Worm (Caenorhabditis elegans): Measurements from ENCODE around the gene ZK742.7.

ZK742.7 gene

DNA sequence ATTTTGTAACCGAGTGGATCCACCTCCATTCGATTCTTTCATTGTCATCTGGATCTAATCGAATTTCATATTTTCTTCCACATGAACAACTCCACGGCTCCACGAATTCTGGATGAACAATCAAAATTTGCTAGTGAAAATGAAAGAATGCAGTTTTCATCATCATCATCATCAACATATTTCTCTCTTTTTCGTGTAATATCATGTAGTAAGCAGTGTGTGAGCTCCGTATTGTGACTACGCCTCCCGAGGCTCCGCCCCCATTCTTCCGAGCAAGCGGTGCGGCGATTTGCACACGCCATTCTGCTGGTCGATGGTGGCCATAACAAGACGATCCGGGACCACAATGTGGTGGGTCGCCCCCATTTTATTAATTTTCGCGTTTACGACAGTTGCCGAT is at the start of gene ZK742.7:
TSS of gene ZK742.7 (plus strand) at position 301 of the 400 bp plus-strand sequence.
- TF ChIP-seq elt-3 (tag; optimal IDR thresholded peaks at IDR 0.05) (no peak), lin-32 (GFP tag; optimal IDR thresholded peaks at IDR 0.05) (no peak), blmp-1 (tag; optimal IDR thresholded peaks at IDR 0.05) (no peak), lin-13 (tag; optimal IDR thresholded peaks at IDR 0.05) (no peak), mls-2 (tag; optimal IDR thresholded peaks at IDR 0.05) (no peak), nhr-12 (tag; optimal IDR thresholded peaks at IDR 0.05) (no peak), mep-1 (tag; optimal IDR thresholded peaks at IDR 0.05) (no peak), ztf-11 (tag; optimal IDR thresholded peaks at IDR 0.05) (no peak), bed-3 (GFP tag; optimal IDR thresholded peaks at IDR 0.05) (no peak), M03D4.4 (tag; optimal IDR thresholded peaks at IDR 0.05) (no peak), drap-1 (GFP tag; optimal IDR thresholded peaks at IDR 0.05) (no peak), cnd-1 (tag; optimal IDR thresholded peaks at IDR 0.05) (no peak), ceh-39 (tag; optimal IDR thresholded peaks at IDR 0.05) (no peak), unc-120 (tag; optimal IDR thresholded peaks at IDR 0.05; ENCODE audit: poor library complexity, severe bottlenecking) (no peak), hlh-1 (tag; optimal IDR thresholded peaks at IDR 0.05) (no peak), unc-39 (tag; optimal IDR thresholded peaks at IDR 0.05) (no peak), nhr-28 (tag; optimal IDR thresholded peaks at IDR 0.05) (no peak), nhr-2 (tag; optimal IDR thresholded peaks at IDR 0.05) (no peak), flh-1 (GFP tag; optimal IDR thresholded peaks at IDR 0.05) (no peak)

DNA sequence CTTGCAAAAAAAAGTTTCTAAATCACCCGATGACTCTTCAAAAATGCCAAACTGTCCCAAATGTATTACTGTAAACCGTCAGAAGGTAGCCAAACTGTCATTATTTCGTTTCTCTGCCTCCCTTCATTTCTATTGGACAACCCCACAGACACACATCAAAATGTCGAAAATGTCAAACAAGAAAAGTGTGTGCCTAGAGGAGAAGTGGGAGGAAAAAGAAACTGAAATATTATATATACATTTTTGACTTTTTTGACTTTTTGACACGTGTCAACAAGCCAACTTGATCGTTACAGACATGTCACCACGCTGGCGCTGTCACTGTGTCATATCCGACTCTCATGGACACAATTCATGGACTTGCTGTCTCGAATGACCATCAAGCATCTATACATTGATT is 48.5 kb upstream of the ZK742.7 start:
- no peak for TF ChIP-seq elt-1 (tag; optimal IDR thresholded peaks at IDR 0.05; ENCODE audit: borderline replicate concordance, insufficient read depth)
- no peak for TF ChIP-seq ceh-43 (GFP tag; optimal IDR thresholded peaks at IDR 0.05)
- TF ChIP-seq ztf-11 (tag; optimal IDR thresholded peaks at IDR 0.05) = no peak
- no peak for TF ChIP-seq drap-1 (GFP tag; optimal IDR thresholded peaks at IDR 0.05)
- no peak for TF ChIP-seq pha-4 (tag; optimal IDR thresholded peaks at IDR 0.05)
- no peak for TF ChIP-seq sptf-1 (tag; optimal IDR thresholded peaks at IDR 0.05)
- TF ChIP-seq M03D4.4 (tag; optimal IDR thresholded peaks at IDR 0.05) = no peak
- TF ChIP-seq unc-62 (GFP tag; optimal IDR thresholded peaks at IDR 0.05) = no peak
- TF ChIP-seq blmp-1 (tag; optimal IDR thresholded peaks at IDR 0.05) = no peak
- TF ChIP-seq cnd-1 (tag; optimal IDR thresholded peaks at IDR 0.05) = no peak
- no peak for TF ChIP-seq lsy-2 (tag; optimal IDR thresholded peaks at IDR 0.05)
- TF ChIP-seq nhr-28 (tag; optimal IDR thresholded peaks at IDR 0.05) = no peak
- no peak for TF ChIP-seq nhr-237 (tag; optimal IDR thresholded peaks at IDR 0.05)

DNA sequence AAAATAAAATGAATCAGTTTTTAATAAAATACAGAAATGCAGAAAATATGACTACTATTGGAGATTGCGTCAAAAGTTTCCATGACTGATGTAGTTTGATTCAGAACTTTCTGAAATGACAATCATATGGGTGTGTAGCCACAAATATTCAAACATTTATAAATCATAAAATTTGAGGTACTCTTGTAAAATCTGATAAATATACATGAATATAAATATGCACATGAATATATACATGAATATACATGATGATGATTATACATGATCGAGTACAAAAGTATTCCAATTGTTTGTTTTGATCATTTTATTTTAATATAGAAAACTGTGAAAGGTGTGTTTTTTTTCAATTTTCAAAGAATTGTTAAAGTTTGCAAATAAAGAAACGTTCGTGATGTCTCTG is 43.6 kb upstream of the ZK742.7 start, which contains the start of gene T05B11.4:
TSS of gene T05B11.4 (minus strand) at position 101 of the 400 bp plus-strand sequence.
- no peak for TF ChIP-seq snpc-4 (tag; optimal IDR thresholded peaks at IDR 0.05)

DNA sequence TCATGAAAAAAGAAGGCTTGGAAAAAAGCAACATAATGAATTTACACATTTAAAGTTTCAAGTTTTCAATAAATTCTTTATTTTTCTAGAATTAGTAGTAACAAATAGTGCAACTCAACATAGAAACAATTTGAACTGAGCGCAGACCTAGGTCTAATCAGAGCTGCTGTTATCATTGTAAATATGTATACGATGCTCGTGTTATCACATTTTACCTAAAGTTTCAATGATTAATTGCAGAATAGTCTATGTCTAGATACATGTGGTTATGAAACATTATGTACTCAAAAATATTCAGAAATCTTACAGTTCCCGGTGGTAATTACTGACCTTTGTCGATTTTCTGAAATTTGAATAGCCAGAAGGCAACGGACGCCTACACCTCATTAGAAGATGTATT is 42.2 kb upstream of the ZK742.7 start:
- TF ChIP-seq cnd-1 (tag; optimal IDR thresholded peaks at IDR 0.05) (no peak), ham-2 (GFP tag; optimal IDR thresholded peaks at IDR 0.05) (no peak), bed-3 (GFP tag; optimal IDR thresholded peaks at IDR 0.05) (no peak), ceh-43 (GFP tag; optimal IDR thresholded peaks at IDR 0.05) (no peak)

ce11 chrV:7759270-7759669 is 38.9 kb upstream of the ZK742.7 start:
- TF ChIP-seq unc-62 (GFP tag; optimal IDR thresholded peaks at IDR 0.05) = peak; percentile 70
- no peak for TF ChIP-seq ham-2 (GFP tag; optimal IDR thresholded peaks at IDR 0.05)
- no peak for TF ChIP-seq sptf-1 (tag; optimal IDR thresholded peaks at IDR 0.05)
- TF ChIP-seq nhr-76 (tag; optimal IDR thresholded peaks at IDR 0.05) = no peak
- no peak for TF ChIP-seq nhr-28 (tag; optimal IDR thresholded peaks at IDR 0.05)
- TF ChIP-seq lsy-2 (tag; optimal IDR thresholded peaks at IDR 0.05) = no peak
- TF ChIP-seq ceh-39 (tag; optimal IDR thresholded peaks at IDR 0.05) = no peak
- TF ChIP-seq mep-1 (tag; optimal IDR thresholded peaks at IDR 0.05) = no peak
- TF ChIP-seq pha-4 (tag; optimal IDR thresholded peaks at IDR 0.05) = no peak
- TF ChIP-seq unc-120 (tag; optimal IDR thresholded peaks at IDR 0.05; ENCODE audit: poor library complexity, severe bottlenecking) = peak; percentile 27
- TF ChIP-seq drap-1 (GFP tag; optimal IDR thresholded peaks at IDR 0.05) = no peak
- TF ChIP-seq nhr-237 (tag; optimal IDR thresholded peaks at IDR 0.05) = no peak
- no peak for TF ChIP-seq lin-13 (tag; optimal IDR thresholded peaks at IDR 0.05)
- no peak for TF ChIP-seq lin-32 (GFP tag; optimal IDR thresholded peaks at IDR 0.05)
- peak; percentile 66 for TF ChIP-seq ces-1 (GFP tag; optimal IDR thresholded peaks at IDR 0.05)
- no peak for TF ChIP-seq ceh-83 (GFP tag; optimal IDR thresholded peaks at IDR 0.05)
- no peak for TF ChIP-seq snpc-4 (tag; optimal IDR thresholded peaks at IDR 0.05)
- TF ChIP-seq mls-2 (tag; optimal IDR thresholded peaks at IDR 0.05) = no peak
- no peak for TF ChIP-seq tbx-8 (GFP tag; optimal IDR thresholded peaks at IDR 0.05)
- TF ChIP-seq ceh-43 (GFP tag; optimal IDR thresholded peaks at IDR 0.05) = no peak
- no peak for TF ChIP-seq unc-39 (tag; optimal IDR thresholded peaks at IDR 0.05)
- TF ChIP-seq nhr-12 (tag; optimal IDR thresholded peaks at IDR 0.05) = no peak
- TF ChIP-seq flh-1 (GFP tag; optimal IDR thresholded peaks at IDR 0.05) = no peak
- no peak for TF ChIP-seq sem-2 (GFP tag; optimal IDR thresholded peaks at IDR 0.05)
- TF ChIP-seq mab-5 (tag; optimal IDR thresholded peaks at IDR 0.05) = no peak
- TF ChIP-seq bed-3 (GFP tag; optimal IDR thresholded peaks at IDR 0.05) = no peak
